Worm (Caenorhabditis elegans) whole organism, young adult: Measurements from ENCODE around the gene W05E10.5.

Experiments
- F23B12.7 ChIP-seq: sonication (generic microtip); optimal IDR thresholded peaks from 2 replicates; lab custom pipeline; 2017; ENCODE audit warnings: missing genetic modification characterization, mild to moderate bottlenecking, missing compliant biosample characterization, antibody characterized with exemption, moderate library complexity; ENCODE audit not compliant: insufficient read depth
- F33H1.4 ChIP-seq: fragments of 200-800 bp; sonication (Bioruptor generic); IDR thresholded peaks from 2 replicates; pipeline ENCODE4 v1.3.6; 2022; ENCODE audit warnings: missing genetic modification reagents, missing genetic modification characterization, missing compliant biosample characterization
- akir-1 ChIP-seq: fragments of 200-800 bp; sonication (Bioruptor generic); optimal IDR thresholded peaks from 2 replicates; lab custom pipeline; 2018; ENCODE audit warnings: mild to moderate bottlenecking, missing genetic modification characterization, moderate library complexity, missing compliant biosample characterization
- bed-1 ChIP-seq: fragments of 200-800 bp; sonication (Bioruptor generic); IDR thresholded peaks from 2 replicates; pipeline ENCODE4 v1.3.6; 2022; ENCODE audit warnings: missing genetic modification reagents, missing genetic modification characterization, missing compliant biosample characterization
- hmg-1.2 ChIP-seq: fragments of 200-800 bp; sonication (Bioruptor generic); IDR thresholded peaks from 2 replicates; pipeline ENCODE4 v1.3.6; 2022; ENCODE audit warnings: missing genetic modification reagents, missing genetic modification characterization, missing compliant biosample characterization
- snpc-4 ChIP-seq, 5 experiments: fragments of 150-350 bp in 1 of 5; sonication (generic microtip) in 4 of 5; optimal IDR thresholded peaks; 2 replicates each; lab custom pipeline; 2014 to 2018; ENCODE audit warnings: missing genetic modification characterization in 5 of 5, missing biosample characterization in 3 of 5, antibody characterized with exemption in 2 of 5, mild to moderate bottlenecking in 2 of 5, missing compliant biosample characterization in 2 of 5, missing genotype in 2 of 5, moderate library complexity in 2 of 5, missing genetic modification reagents in 1 of 5
- ztf-25 ChIP-seq: fragments of 200-800 bp; sonication (Bioruptor generic); IDR thresholded peaks from 2 replicates; pipeline ENCODE4 v1.3.6; 2022; ENCODE audit warnings: missing genetic modification reagents, missing genetic modification characterization, missing compliant biosample characterization

DNA sequence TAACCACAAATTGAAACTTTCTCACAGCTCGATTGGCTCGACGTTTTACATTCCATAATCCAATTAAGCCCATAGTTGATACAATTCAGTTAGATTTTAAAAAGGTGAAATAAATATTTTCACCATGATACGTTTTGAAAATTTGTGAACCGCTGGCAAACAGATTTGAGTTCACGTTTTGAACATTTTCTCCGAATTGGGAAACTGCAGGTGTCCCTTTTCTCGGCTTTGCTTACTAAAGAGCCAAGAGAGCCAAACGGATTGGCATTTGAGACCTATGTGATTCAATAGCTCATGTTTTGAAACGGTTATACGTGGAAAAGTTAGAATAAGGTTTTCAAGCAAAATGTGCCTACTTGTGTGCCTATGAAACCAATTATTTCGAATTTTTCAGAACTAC lies 41.4 kb upstream of the W05E10.5 start, which contains the start of gene spe-42:
- no peak for TF ChIP-seq snpc-4 (GFP tag; optimal IDR thresholded peaks at IDR 0.05; lab: Kevin White, UChicago)
- TF ChIP-seq snpc-4 (tag; optimal IDR thresholded peaks at IDR 0.05; lab: Kevin White, UChicago) = no peak
- TF ChIP-seq akir-1 (GFP tag; lab: Kevin White, UChicago) = no peak
- no peak for TF ChIP-seq hmg-1.2 (GFP tag; lab: Robert Waterston, UW)
- no peak for TF ChIP-seq F23B12.7
- no peak for TF ChIP-seq bed-1
- TF ChIP-seq ztf-25 = no peak
- no peak for TF ChIP-seq F33H1.4 (GFP tag; lab: Robert Waterston, UW)
